Worm (Caenorhabditis elegans) whole organism, L3 larva: ENCODE data around the gene T20B3.14.

ENCODE experiments used
- R02D3.7 ChIP-seq: fragments of 150-350 bp; optimal IDR thresholded peaks from 2 replicates; lab custom pipeline; 2014; ENCODE audit warnings: missing biosample characterization, missing genetic modification characterization
- aly-2 ChIP-seq: fragments of 150-350 bp; optimal IDR thresholded peaks from 2 replicates; lab custom pipeline; 2014; ENCODE audit warnings: missing biosample characterization, missing genetic modification characterization
- ama-1 ChIP-seq: fragments of 150-350 bp; optimal IDR thresholded peaks from 2 replicates; lab custom pipeline; 2018
- ceh-28 ChIP-seq: fragments of 150-350 bp; optimal IDR thresholded peaks from 2 replicates; lab custom pipeline; 2014; ENCODE audit warnings: missing biosample characterization, missing genetic modification reagents, missing genetic modification characterization
- ceh-9 ChIP-seq: sonication (generic microtip); optimal IDR thresholded peaks from 2 replicates; lab custom pipeline; 2018; ENCODE audit warnings: missing biosample characterization, missing genetic modification characterization
- daf-12 ChIP-seq: fragments of 150-350 bp; optimal IDR thresholded peaks from 2 replicates; lab custom pipeline; 2014; ENCODE audit warnings: missing biosample characterization, missing genetic modification reagents, missing genetic modification characterization
- egl-27 ChIP-seq: sonication (generic microtip); optimal IDR thresholded peaks from 4 replicates; lab custom pipeline; 2017; ENCODE audit warnings: missing biosample characterization, missing genetic modification reagents, missing genetic modification characterization
- egl-5 ChIP-seq: fragments of 150-350 bp; optimal IDR thresholded peaks from 2 replicates; lab custom pipeline; 2017; ENCODE audit warnings: missing biosample characterization, missing genetic modification reagents, missing genetic modification characterization, inconsistent platforms
- elt-2 ChIP-seq: sonication (generic microtip); optimal IDR thresholded peaks from 2 replicates; lab custom pipeline; 2016; ENCODE audit warnings: missing genetic modification reagents, mild to moderate bottlenecking, missing genetic modification characterization, missing compliant biosample characterization
- elt-3 ChIP-seq, 3 experiments: fragments of 150-350 bp in 1 of 3; sonication (generic microtip) in 2 of 3; optimal IDR thresholded peaks; 2 replicates in 2 of 3; 4 replicates in 1 of 3; lab custom pipeline; 2014 to 2017; ENCODE audit warnings: missing biosample characterization in 3 of 3, missing genetic modification characterization in 3 of 3
- eor-1 ChIP-seq, 2 experiments: fragments of 150-350 bp; optimal IDR thresholded peaks; 2 replicates each; lab custom pipeline; 2014 to 2018; ENCODE audit warnings: missing biosample characterization in 2 of 2, missing genetic modification characterization in 2 of 2
- fkh-2 ChIP-seq: fragments of 150-350 bp; optimal IDR thresholded peaks from 2 replicates; lab custom pipeline; 2014; ENCODE audit warnings: missing biosample characterization, missing genetic modification reagents, missing genetic modification characterization
- hmg-11 ChIP-seq: sonication (generic microtip); optimal IDR thresholded peaks from 2 replicates; lab custom pipeline; 2016; ENCODE audit warnings: missing genetic modification characterization, missing compliant biosample characterization
- jun-1 ChIP-seq: fragments of 150-350 bp; optimal IDR thresholded peaks from 2 replicates; lab custom pipeline; 2014; ENCODE audit warnings: missing biosample characterization, missing genetic modification reagents, missing genetic modification characterization
- lin-39 ChIP-seq: fragments of 150-350 bp; optimal IDR thresholded peaks from 2 replicates; lab custom pipeline; 2018; ENCODE audit warnings: missing biosample characterization, missing genetic modification reagents, missing genetic modification characterization
- lsy-12 ChIP-seq: sonication (generic microtip); optimal IDR thresholded peaks from 2 replicates; lab custom pipeline; 2016; ENCODE audit warnings: mild to moderate bottlenecking, missing genetic modification characterization, missing compliant biosample characterization
- mdl-1 ChIP-seq: fragments of 150-350 bp; optimal IDR thresholded peaks from 2 replicates; lab custom pipeline; 2014; ENCODE audit warnings: missing biosample characterization, missing genetic modification characterization
- mml-1 ChIP-seq: fragments of 150-350 bp; sonication (generic microtip); optimal IDR thresholded peaks from 3 replicates; lab custom pipeline; 2014; ENCODE audit warnings: missing biosample characterization, missing genetic modification characterization
- nfya-1 ChIP-seq: sonication (generic microtip); optimal IDR thresholded peaks from 2 replicates; lab custom pipeline; 2017; ENCODE audit warnings: missing genetic modification characterization, mild to moderate bottlenecking, missing compliant biosample characterization, antibody characterized with exemption, moderate library complexity; ENCODE audit not compliant: insufficient read depth
- nhr-11 ChIP-seq: fragments of 150-350 bp; optimal IDR thresholded peaks from 2 replicates; lab custom pipeline; 2014; ENCODE audit warnings: missing biosample characterization, missing genetic modification characterization
- nhr-12 ChIP-seq: fragments of 150-350 bp; optimal IDR thresholded peaks from 2 replicates; lab custom pipeline; 2014; ENCODE audit warnings: missing biosample characterization, missing genetic modification characterization
- nhr-237 ChIP-seq: fragments of 150-350 bp; optimal IDR thresholded peaks from 2 replicates; lab custom pipeline; 2014; ENCODE audit warnings: missing biosample characterization, missing genetic modification characterization
- nhr-25 ChIP-seq: sonication (generic microtip); optimal IDR thresholded peaks from 2 replicates; lab custom pipeline; 2017; ENCODE audit warnings: missing biosample characterization, missing genetic modification characterization
- nhr-28 ChIP-seq: fragments of 150-350 bp; optimal IDR thresholded peaks from 2 replicates; lab custom pipeline; 2014; ENCODE audit warnings: missing biosample characterization, missing genetic modification characterization
- nhr-43 ChIP-seq: sonication (generic microtip); optimal IDR thresholded peaks from 2 replicates; lab custom pipeline; 2016; ENCODE audit warnings: mild to moderate bottlenecking, missing genetic modification characterization, missing compliant biosample characterization; ENCODE audit not compliant: poor library complexity, severe bottlenecking
- nhr-67 ChIP-seq: fragments of 150-350 bp; optimal IDR thresholded peaks from 2 replicates; lab custom pipeline; 2014; ENCODE audit warnings: missing biosample characterization, missing genetic modification characterization
- nhr-76 ChIP-seq: fragments of 150-350 bp; sonication (generic microtip); optimal IDR thresholded peaks from 5 replicates; lab custom pipeline; 2014; ENCODE audit warnings: missing biosample characterization, missing genetic modification characterization
- nhr-77 ChIP-seq: fragments of 150-350 bp; optimal IDR thresholded peaks from 2 replicates; lab custom pipeline; 2014; ENCODE audit warnings: missing biosample characterization, missing genetic modification characterization
- pha-4 ChIP-seq: fragments of 150-350 bp; optimal IDR thresholded peaks from 2 replicates; lab custom pipeline; 2014; ENCODE audit warnings: missing biosample characterization, missing genetic modification reagents, missing genetic modification characterization
- pqm-1 ChIP-seq: fragments of 150-350 bp; optimal IDR thresholded peaks from 2 replicates; lab custom pipeline; 2017; ENCODE audit warnings: missing biosample characterization, missing genetic modification characterization, inconsistent platforms
- sea-2 ChIP-seq: fragments of 150-350 bp; sonication (generic microtip); optimal IDR thresholded peaks from 4 replicates; lab custom pipeline; 2014; ENCODE audit warnings: missing biosample characterization, missing genetic modification reagents, missing genetic modification characterization
- skn-1 ChIP-seq: fragments of 150-350 bp; optimal IDR thresholded peaks from 2 replicates; lab custom pipeline; 2014; ENCODE audit warnings: missing biosample characterization, missing genetic modification characterization
- unc-39 ChIP-seq: sonication (generic microtip); optimal IDR thresholded peaks from 4 replicates; lab custom pipeline; 2017; ENCODE audit warnings: missing biosample characterization, missing genetic modification characterization
- unc-62 ChIP-seq: fragments of 150-350 bp; sonication (generic microtip); optimal IDR thresholded peaks from 4 replicates; lab custom pipeline; 2014; ENCODE audit warnings: missing biosample characterization, missing genetic modification reagents, missing genetic modification characterization
- zag-1 ChIP-seq: fragments of 150-350 bp; optimal IDR thresholded peaks from 2 replicates; lab custom pipeline; 2014; ENCODE audit warnings: missing biosample characterization, missing genetic modification characterization
- ztf-11 ChIP-seq: fragments of 150-350 bp; optimal IDR thresholded peaks from 2 replicates; lab custom pipeline; 2014; ENCODE audit warnings: missing biosample characterization, missing genetic modification characterization
- ztf-4 ChIP-seq: fragments of 150-350 bp; optimal IDR thresholded peaks from 2 replicates; lab custom pipeline; 2014; ENCODE audit warnings: missing biosample characterization, missing genetic modification characterization

T20B3.14 gene

ce11 chrV:16840961-16841360 is 19.8 kb upstream of the T20B3.14 start, which contains the start of gene clec-40:
Gene clec-40 (minus strand): TSS chrV:16841061.
- TF ChIP-seq hmg-11 (tag; lab: Kevin White, UChicago) (no peak), fkh-2 (no peak), ztf-4 (tag; lab: Kevin White, UChicago) (no peak), nhr-76 (tag; lab: Kevin White, UChicago) (no peak), mml-1 (no peak), ama-1 (no peak), aly-2 (no peak), nhr-237 (no peak), lin-39 (tag; lab: Kevin White, UChicago) (no peak), jun-1 (tag; lab: Kevin White, UChicago) (no peak), zag-1 (tag; lab: Kevin White, UChicago) (no peak), nhr-67 (tag; lab: Kevin White, UChicago) (no peak), R02D3.7 (tag; lab: Kevin White, UChicago) (no peak), sea-2 (no peak), mdl-1 (tag; lab: Kevin White, UChicago) (no peak)

ce11 chrV:16840283-16840682 is 19.2 kb upstream of the T20B3.14 start:
- TF ChIP-seq elt-3 (tag; optimal IDR thresholded peaks at IDR 0.05; lab: Kevin White, UChicago) = no peak
- TF ChIP-seq pqm-1 = peak; percentile 64
- TF ChIP-seq lsy-12 (tag; lab: Kevin White, UChicago) = no peak
- no peak for TF ChIP-seq nhr-77 (tag; lab: Kevin White, UChicago)
- no peak for TF ChIP-seq pha-4 (tag; lab: Kevin White, UChicago)
- TF ChIP-seq nhr-28 = no peak
- TF ChIP-seq sea-2 = no peak
- no peak for TF ChIP-seq ceh-9 (tag; lab: Kevin White, UChicago)
- TF ChIP-seq elt-2 = peak; percentile 90
- TF ChIP-seq egl-5 = no peak
- no peak for TF ChIP-seq skn-1 (tag; lab: Kevin White, UChicago)
- TF ChIP-seq jun-1 (tag; lab: Kevin White, UChicago) = peak; percentile 66
- TF ChIP-seq unc-39 (tag; lab: Kevin White, UChicago) = no peak

ce11 chrV:16838435-16838834 is 17.3 kb upstream of the T20B3.14 start:
- no peak for TF ChIP-seq nhr-237
- TF ChIP-seq lin-39 (tag; lab: Kevin White, UChicago) = no peak
- no peak for TF ChIP-seq elt-2
- TF ChIP-seq, all 47 proteins: peak for 0

ce11 chrV:16836100-16836499 is 15.0 kb upstream of the T20B3.14 start:
- TF ChIP-seq unc-62 (GFP tag; lab: Kevin White, UChicago) = no peak
- TF ChIP-seq elt-3 (tag; optimal IDR thresholded peaks at IDR 0.05; lab: Kevin White, UChicago) = no peak
- TF ChIP-seq nhr-12 (tag; lab: Kevin White, UChicago) = no peak
- no peak for TF ChIP-seq daf-12 (tag; lab: Kevin White, UChicago)
- no peak for TF ChIP-seq jun-1 (tag; lab: Kevin White, UChicago)
- TF ChIP-seq ztf-11 (tag; lab: Kevin White, UChicago) = no peak
- no peak for TF ChIP-seq nfya-1 (tag; lab: Kevin White, UChicago)
- TF ChIP-seq eor-1 (tag; optimal IDR thresholded peaks at IDR 0.05; lab: Kevin White, UChicago) = no peak
- no peak for TF ChIP-seq ztf-4 (tag; lab: Kevin White, UChicago)
- TF ChIP-seq lin-39 (tag; lab: Kevin White, UChicago) = no peak
- TF ChIP-seq pha-4 (tag; lab: Kevin White, UChicago) = no peak
- TF ChIP-seq nhr-43 (tag; lab: Kevin White, UChicago) = no peak
- TF ChIP-seq sea-2 = no peak
- TF ChIP-seq egl-27 (tag; lab: Kevin White, UChicago) = no peak
- TF ChIP-seq nhr-237 = no peak
- TF ChIP-seq R02D3.7 (tag; lab: Kevin White, UChicago) = no peak
- TF ChIP-seq nhr-25 = no peak
- TF ChIP-seq nhr-11 (tag; lab: Kevin White, UChicago) = no peak
- TF ChIP-seq ceh-28 (tag; lab: Kevin White, UChicago) = no peak
